Worm (Caenorhabditis elegans): Measurements from ENCODE around the gene cgh-1.
"Not testable (repeated sequence)": the region's sequence is repeated elsewhere in the genome, so short reads cannot be mapped to it uniquely, and the experiment has no call there.

Gene cgh-1

DNA sequence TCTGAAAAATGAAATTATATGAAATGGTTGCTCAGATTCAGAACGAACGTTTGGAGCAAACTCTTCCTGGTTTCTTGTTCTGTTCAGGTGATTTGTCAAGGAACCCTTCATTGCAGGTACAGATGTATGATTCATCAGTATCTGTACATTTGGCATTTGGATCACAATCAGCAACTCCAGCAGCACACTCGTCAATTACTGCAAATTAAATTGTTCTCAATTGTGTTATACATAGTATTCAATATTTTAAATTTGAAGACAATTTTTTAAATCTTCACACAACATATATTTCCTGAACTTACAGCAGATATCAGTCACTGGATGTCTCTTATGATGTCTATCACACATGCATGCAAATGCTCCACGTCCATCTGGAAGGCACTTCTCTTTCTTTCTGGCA lies 12.9 kb downstream of the cgh-1 start:
- no peak for TF ChIP-seq ceh-82 (tag; optimal IDR thresholded peaks at IDR 0.05)
- TF ChIP-seq Y55F3AM.14 (GFP tag; optimal IDR thresholded peaks at IDR 0.05), result no peak
- TF ChIP-seq blmp-1 (tag; optimal IDR thresholded peaks at IDR 0.05; ENCODE audit: insufficient read depth), result no peak
- TF ChIP-seq mdl-1 (tag; optimal IDR thresholded peaks at IDR 0.05), result no peak
- no peak for TF ChIP-seq mab-5 (tag; optimal IDR thresholded peaks at IDR 0.05)
- TF ChIP-seq egl-27 (tag; optimal IDR thresholded peaks at IDR 0.05), result no peak
- no peak for TF ChIP-seq sma-9 (GFP tag; optimal IDR thresholded peaks at IDR 0.05)
- TF ChIP-seq sma-9 (tag; optimal IDR thresholded peaks at IDR 0.05), result no peak
- no peak for TF ChIP-seq nhr-6 (tag; optimal IDR thresholded peaks at IDR 0.05)
- TF ChIP-seq ztf-1 (GFP tag; conservative IDR thresholded peaks at IDR 0.05), result no peak
- no peak for TF ChIP-seq F13H6.1 (tag; optimal IDR thresholded peaks at IDR 0.05)
- TF ChIP-seq unc-55 (GFP tag; optimal IDR thresholded peaks at IDR 0.05), result no peak
- no peak for TF ChIP-seq nhr-129 (tag; optimal IDR thresholded peaks at IDR 0.05)

DNA sequence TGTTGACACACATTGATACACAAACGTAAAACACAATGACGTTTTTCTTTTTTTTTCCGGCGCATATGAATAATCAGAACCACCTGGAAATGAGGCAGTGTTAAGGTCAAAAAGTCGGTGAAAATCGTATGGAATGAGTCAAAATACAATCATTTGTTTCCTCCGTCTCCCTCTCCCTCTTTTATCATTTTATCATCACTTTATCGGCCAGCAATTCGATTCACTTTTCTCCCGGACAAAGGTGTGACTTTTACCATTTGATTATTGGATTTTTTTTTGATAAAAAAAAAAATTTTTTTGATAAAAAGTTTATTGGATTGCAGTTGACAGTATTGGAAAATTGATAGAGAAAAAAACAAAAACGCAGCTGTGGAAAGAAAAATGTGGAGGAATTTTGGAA lies 18.7 kb downstream of the cgh-1 start:
- TF ChIP-seq ztf-11 (tag; optimal IDR thresholded peaks at IDR 0.05) (no peak), sma-3 (GFP tag; optimal IDR thresholded peaks at IDR 0.05) (no peak), lsy-2 (tag; optimal IDR thresholded peaks at IDR 0.05) (no peak), gmeb-1 (tag; optimal IDR thresholded peaks at IDR 0.05) (peak; percentile 32), nhr-12 (tag; optimal IDR thresholded peaks at IDR 0.05) (no peak), nhr-23 (tag; optimal IDR thresholded peaks at IDR 0.05) (no peak), fos-1 (tag; optimal IDR thresholded peaks at IDR 0.05) (peak; percentile 98)

DNA sequence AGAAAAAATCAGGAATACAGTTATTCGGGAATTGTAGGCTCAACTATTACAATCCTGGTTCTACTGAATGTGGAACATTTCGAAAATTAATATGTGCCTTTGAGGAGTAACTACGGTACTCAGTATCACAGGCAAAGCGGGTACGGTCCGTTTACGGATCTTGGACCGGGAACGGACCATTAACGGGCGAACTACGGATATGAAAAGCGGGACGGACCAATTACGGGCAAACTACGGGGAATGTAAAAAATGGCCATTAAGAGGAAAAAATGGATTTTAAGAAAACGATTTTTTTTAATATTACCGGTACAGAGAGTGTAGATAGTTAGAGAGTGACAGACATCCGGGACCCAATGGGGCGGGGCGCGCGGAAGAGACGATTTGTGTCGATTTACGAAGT lies 28.7 kb downstream of the cgh-1 start, which contains the start of gene H14A12.5:
Gene H14A12.5 (minus strand): TSS at position 101 of the 400 bp plus-strand sequence.
- TF ChIP-seq nhr-23, mdl-1, mbf-1 (tag; optimal IDR thresholded peaks at IDR 0.05): not testable (repeated sequence)

DNA sequence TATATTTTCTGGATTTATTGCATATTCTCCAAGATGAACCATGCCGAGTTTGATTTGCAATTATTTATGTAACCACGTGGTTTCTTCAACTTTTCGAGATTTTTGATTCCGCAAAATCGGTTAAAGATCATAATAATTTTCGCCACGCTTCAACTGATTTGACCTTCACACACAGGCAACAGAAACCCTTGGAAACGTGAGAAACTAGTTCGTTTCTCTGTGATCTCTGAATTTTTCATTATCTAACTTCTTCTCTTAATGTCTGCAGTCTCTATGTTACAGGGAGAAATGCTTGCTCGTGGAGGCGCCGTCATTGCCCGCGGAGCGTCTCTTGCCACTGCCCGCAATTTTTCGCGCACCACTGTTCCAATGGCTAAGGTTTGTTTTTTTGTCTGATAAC lies 32.3 kb downstream of the cgh-1 start, which contains the start of gene fum-1:
Gene fum-1 (plus strand): TSS at position 259 of the 400 bp plus-strand sequence.
- TF ChIP-seq mdl-1 (tag; optimal IDR thresholded peaks at IDR 0.05) (peak in 1 of 2 experiments; percentile 63), elt-3 (tag; optimal IDR thresholded peaks at IDR 0.05) (no peak), sma-3 (GFP tag; optimal IDR thresholded peaks at IDR 0.05) (peak; percentile 56), peb-1 (tag; optimal IDR thresholded peaks at IDR 0.05) (no peak), ztf-4 (tag; optimal IDR thresholded peaks at IDR 0.05) (peak; percentile 41), nhr-10 (tag; optimal IDR thresholded peaks at IDR 0.05) (no peak), lin-13 (GFP tag; optimal IDR thresholded peaks at IDR 0.05) (peak; percentile 39), unc-39 (tag; optimal IDR thresholded peaks at IDR 0.05) (no peak), nhr-21 (tag; optimal IDR thresholded peaks at IDR 0.05) (peak; percentile 22), gmeb-1 (tag; optimal IDR thresholded peaks at IDR 0.05) (peak; percentile 59), zag-1 (tag; optimal IDR thresholded peaks at IDR 0.05) (no peak), sma-9 (GFP tag; optimal IDR thresholded peaks at IDR 0.05) (peak; percentile 79), sma-9 (tag; optimal IDR thresholded peaks at IDR 0.05) (no peak), crh-2 (tag; optimal IDR thresholded peaks at IDR 0.05) (peak; percentile 70), nhr-23 (tag; optimal IDR thresholded peaks at IDR 0.05) (no peak), mbf-1 (tag; optimal IDR thresholded peaks at IDR 0.05) (no peak), unc-55 (GFP tag; optimal IDR thresholded peaks at IDR 0.05) (peak; percentile 28), Y55F3AM.14 (GFP tag; optimal IDR thresholded peaks at IDR 0.05) (no peak), fos-1 (tag; optimal IDR thresholded peaks at IDR 0.05) (peak; percentile 54), nhr-11 (tag; optimal IDR thresholded peaks at IDR 0.05) (no peak), ztf-11 (tag; optimal IDR thresholded peaks at IDR 0.05) (no peak), nhr-6 (tag; optimal IDR thresholded peaks at IDR 0.05) (peak; percentile 44), sem-4 (tag; optimal IDR thresholded peaks at IDR 0.05) (no peak), dmd-4 (tag; optimal IDR thresholded peaks at IDR 0.05) (no peak), ceh-82 (tag; optimal IDR thresholded peaks at IDR 0.05) (no peak), nhr-129 (tag; optimal IDR thresholded peaks at IDR 0.05) (peak; percentile 63), unc-62 (GFP tag; optimal IDR thresholded peaks at IDR 0.05) (no peak), nhr-12 (tag; optimal IDR thresholded peaks at IDR 0.05) (no peak), ama-1 (optimal IDR thresholded peaks at IDR 0.05) (peak; percentile 41), lin-39 (tag; optimal IDR thresholded peaks at IDR 0.05) (no peak), R02D3.7 (tag; optimal IDR thresholded peaks at IDR 0.05) (no peak), F13H6.1 (tag; optimal IDR thresholded peaks at IDR 0.05) (peak; percentile 34), lin-11 (tag; optimal IDR thresholded peaks at IDR 0.05) (peak; percentile 2), snpc-4 (tag; optimal IDR thresholded peaks at IDR 0.05) (peak; percentile 12), blmp-1 (tag; optimal IDR thresholded peaks at IDR 0.05; ENCODE audit: insufficient read depth) (peak; percentile 7), mab-5 (tag; optimal IDR thresholded peaks at IDR 0.05) (no peak), lsy-2 (tag; optimal IDR thresholded peaks at IDR 0.05) (peak in 1 of 2 experiments; percentile 69), nhr-25 (tag; optimal IDR thresholded peaks at IDR 0.05) (peak; percentile 79), C34F6.9 (tag; optimal IDR thresholded peaks at IDR 0.05) (peak; percentile 64), alr-1 (tag; optimal IDR thresholded peaks at IDR 0.05) (no peak), ZK546.5 (tag; optimal IDR thresholded peaks at IDR 0.05) (no peak)
